Worm (Caenorhabditis elegans) whole organism, L4/young adult: ENCODE measurements around the gene srlf-14.

Experiments
- W03F9.2 ChIP-seq: fragments of 150-350 bp; optimal IDR thresholded peaks from 2 replicates; lab custom pipeline; 2014; ENCODE audit warnings: missing biosample characterization, missing genetic modification characterization
- dao-5 ChIP-seq: sonication (generic microtip); optimal IDR thresholded peaks from 2 replicates; lab custom pipeline; 2016; ENCODE audit warnings: missing genotype, missing genetic modification characterization, moderate library complexity, missing compliant biosample characterization

DNA sequence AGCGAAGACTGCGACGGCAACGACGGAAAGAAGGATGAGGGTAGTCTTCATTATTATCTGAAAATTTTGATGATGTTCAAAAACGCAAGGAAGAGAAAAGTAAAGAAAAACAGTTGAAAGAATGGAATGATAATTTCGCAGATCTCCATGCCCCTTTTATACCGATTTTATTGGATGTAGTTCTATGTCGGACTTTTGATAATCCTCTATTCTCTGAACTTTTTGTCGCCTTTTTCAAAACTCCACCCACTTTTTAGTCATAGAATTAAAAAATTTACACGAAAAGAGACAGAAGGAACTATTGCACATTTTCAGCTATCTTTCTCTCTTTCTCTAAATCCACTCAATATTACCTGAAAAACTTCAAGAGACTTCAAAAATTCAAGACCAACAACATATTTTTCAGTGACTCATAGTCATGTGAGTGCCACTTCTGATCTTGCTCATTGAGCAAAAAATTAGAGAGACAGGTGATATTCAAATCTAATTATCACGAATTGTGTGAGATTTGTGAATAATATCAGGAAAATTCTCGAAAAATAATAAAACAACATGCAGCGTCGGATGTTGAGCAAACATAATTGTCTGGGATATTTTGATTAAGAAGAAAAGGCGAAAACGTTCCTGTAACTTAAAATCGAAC is 4.2 kb downstream of the srlf-14 start, which contains the start of gene F13E9.15:
- TF ChIP-seq W03F9.2 (tag; lab: Kevin White, UChicago): no peak
- TF ChIP-seq dao-5: no peak
